Worm (Caenorhabditis elegans): ENCODE measurements around the gene nhr-102.

The nhr-102 gene

DNA sequence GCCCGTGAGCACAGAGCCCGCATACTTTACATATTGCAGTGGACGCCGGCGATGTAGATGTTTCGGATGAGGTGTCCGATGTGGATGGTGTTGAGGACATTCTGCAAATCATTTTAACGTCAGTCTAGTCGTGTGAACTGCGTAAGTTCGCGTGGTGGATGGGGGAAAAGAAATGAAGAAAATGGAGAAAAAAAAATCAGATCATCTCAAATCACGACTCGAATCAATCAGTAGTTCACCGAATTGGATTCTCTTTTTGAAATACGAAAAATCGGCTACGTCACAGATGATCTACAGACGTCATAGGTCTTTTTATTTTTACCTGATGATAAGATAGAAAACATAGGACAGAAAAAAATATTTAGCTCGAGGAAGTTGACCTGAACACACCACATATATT, at the start of gene nhr-102:
Gene nhr-102 (minus strand): TSS at position 101 of the 400 bp plus-strand sequence.
- TF ChIP-seq fax-1 (tag; optimal IDR thresholded peaks at IDR 0.05) = no peak
- TF ChIP-seq mec-3 (tag; optimal IDR thresholded peaks at IDR 0.05; ENCODE audit: borderline replicate concordance) = no peak
- TF ChIP-seq dmd-4 (tag; optimal IDR thresholded peaks at IDR 0.05; ENCODE audit: borderline replicate concordance) = no peak

DNA sequence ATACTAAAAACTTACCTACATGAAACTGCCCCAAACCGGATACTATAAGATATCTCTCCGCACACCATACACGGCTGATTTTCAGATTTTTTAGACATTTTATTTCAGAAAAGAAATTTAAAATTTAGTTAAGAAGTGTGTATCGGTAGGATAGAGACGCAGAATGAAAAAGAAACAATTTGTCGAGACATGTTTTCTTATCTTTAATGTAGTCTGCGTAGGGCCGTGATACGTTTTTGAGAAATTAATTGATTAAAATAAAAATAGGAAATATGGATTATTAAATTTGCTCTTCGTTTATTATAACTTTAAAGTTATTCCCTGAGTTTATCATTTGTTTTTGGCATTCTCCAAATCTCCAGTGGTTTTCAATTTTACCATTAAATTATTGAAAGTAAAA, 48.1 kb upstream of the nhr-102 start, which contains the start of gene nhr-108:
Gene nhr-108 (minus strand): TSS at position 166 of the 400 bp plus-strand sequence.
- TF ChIP-seq fkh-6 (tag; optimal IDR thresholded peaks at IDR 0.05) (no peak), pqm-1 (tag; optimal IDR thresholded peaks at IDR 0.05) (no peak), eyg-1 (tag; optimal IDR thresholded peaks at IDR 0.05) (no peak), gmeb-2 (tag; optimal IDR thresholded peaks at IDR 0.05) (no peak), ahr-1 (tag; optimal IDR thresholded peaks at IDR 0.05) (no peak), npax-4 (tag; optimal IDR thresholded peaks at IDR 0.05) (no peak), ceh-22 (tag; optimal IDR thresholded peaks at IDR 0.05) (no peak), syd-9 (tag; optimal IDR thresholded peaks at IDR 0.05) (no peak)

DNA sequence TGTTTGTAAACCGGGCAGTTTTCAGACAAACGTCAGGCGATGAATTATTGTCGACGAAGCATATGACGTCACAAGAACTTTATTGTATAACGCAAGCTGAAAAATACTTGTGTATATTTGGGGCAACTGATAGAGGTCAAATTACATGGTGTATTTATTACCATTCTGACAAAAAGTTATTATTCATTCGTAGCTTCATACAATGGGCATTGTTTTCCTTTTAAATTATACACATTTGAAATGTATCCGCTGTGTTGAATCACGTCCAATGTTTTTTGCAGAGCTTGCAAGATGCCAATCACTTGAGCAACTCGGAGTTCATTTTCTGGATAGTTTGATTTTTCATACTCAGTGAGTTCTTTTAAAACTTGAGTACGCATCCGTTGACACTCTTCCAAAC, 46.8 kb upstream of the nhr-102 start, which contains the start of gene F35E8.13:
Gene F35E8.13 (plus strand): TSS at position 301 of the 400 bp plus-strand sequence.
- TF ChIP-seq che-1 (tag; optimal IDR thresholded peaks at IDR 0.05) (no peak), ttx-3 (tag; optimal IDR thresholded peaks at IDR 0.05) (no peak), ceh-6 (GFP tag; optimal IDR thresholded peaks at IDR 0.05) (no peak), pat-9 (tag; optimal IDR thresholded peaks at IDR 0.05) (no peak), elt-4 (tag; optimal IDR thresholded peaks at IDR 0.05) (no peak), odd-2 (tag; optimal IDR thresholded peaks at IDR 0.05) (no peak), F13H6.1 (tag; optimal IDR thresholded peaks at IDR 0.05) (no peak), zip-5 (tag; optimal IDR thresholded peaks at IDR 0.05) (no peak), ceh-24 (tag; optimal IDR thresholded peaks at IDR 0.05) (no peak), ama-1 (optimal IDR thresholded peaks at IDR 0.05) (no peak), dmd-4 (tag; optimal IDR thresholded peaks at IDR 0.05; ENCODE audit: borderline replicate concordance) (no peak), ets-4 (tag; optimal IDR thresholded peaks at IDR 0.05) (no peak), K02D7.2 (tag; optimal IDR thresholded peaks at IDR 0.05) (no peak), ceh-22 (tag; optimal IDR thresholded peaks at IDR 0.05) (no peak)

DNA sequence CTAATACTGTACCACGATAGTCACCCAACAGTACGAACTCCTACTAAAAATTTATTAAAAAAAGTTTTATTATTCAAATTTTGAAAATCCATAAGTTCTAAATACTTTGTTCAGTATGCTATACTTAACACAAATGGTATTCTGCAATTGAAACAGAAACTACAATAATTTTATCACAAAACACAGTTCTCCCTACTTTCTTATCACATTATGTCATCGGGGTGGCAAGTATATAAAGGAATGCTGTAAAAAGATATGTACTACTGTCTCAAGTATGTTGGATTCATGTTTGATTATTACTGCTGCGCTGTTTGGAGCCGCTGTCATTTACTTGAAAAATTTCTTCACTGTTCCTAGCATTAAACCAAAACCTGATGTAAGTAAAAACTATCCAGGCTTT, 44.9 kb upstream of the nhr-102 start, which contains the start of gene cdr-1:
Gene cdr-1 (plus strand): TSS at position 208 of the 400 bp plus-strand sequence.
- TF ChIP-seq F13H6.1 (tag; optimal IDR thresholded peaks at IDR 0.05) (no peak), sox-2 (GFP tag; IDR thresholded peaks at IDR 0.05) (no peak), pat-9 (tag; optimal IDR thresholded peaks at IDR 0.05) (no peak), elt-2 (tag; optimal IDR thresholded peaks at IDR 0.05) (peak; percentile 34), unc-42 (tag; optimal IDR thresholded peaks at IDR 0.05) (no peak)

DNA sequence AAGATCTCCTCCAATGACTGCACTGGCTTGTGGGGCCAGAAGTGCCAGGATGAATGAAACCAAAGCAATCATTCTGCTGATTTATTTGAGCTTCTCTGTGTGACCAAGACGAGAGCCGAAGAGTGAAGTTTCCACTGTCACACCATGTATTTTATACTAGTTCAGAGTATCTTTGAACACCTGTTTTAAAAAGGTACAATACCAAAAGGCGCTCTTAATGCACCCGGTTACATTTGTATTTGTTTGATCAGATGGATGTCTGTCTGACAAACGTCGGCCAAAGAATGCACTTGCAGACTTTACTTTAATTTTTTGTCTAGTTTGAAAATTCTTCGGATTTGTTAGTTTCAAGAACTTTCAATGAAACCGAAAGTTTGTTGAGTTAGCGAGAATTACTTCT, 44.1 kb upstream of the nhr-102 start, which contains the start of gene F35E8.10:
Gene F35E8.10 (minus strand): TSS at position 101 of the 400 bp plus-strand sequence.
- TF ChIP-seq unc-42 (tag; optimal IDR thresholded peaks at IDR 0.05) (no peak), C38D4.7 (GFP tag; optimal IDR thresholded peaks at IDR 0.05) (no peak), ama-1 (optimal IDR thresholded peaks at IDR 0.05) (no peak), ceh-19 (GFP tag; optimal IDR thresholded peaks at IDR 0.05) (no peak)

DNA sequence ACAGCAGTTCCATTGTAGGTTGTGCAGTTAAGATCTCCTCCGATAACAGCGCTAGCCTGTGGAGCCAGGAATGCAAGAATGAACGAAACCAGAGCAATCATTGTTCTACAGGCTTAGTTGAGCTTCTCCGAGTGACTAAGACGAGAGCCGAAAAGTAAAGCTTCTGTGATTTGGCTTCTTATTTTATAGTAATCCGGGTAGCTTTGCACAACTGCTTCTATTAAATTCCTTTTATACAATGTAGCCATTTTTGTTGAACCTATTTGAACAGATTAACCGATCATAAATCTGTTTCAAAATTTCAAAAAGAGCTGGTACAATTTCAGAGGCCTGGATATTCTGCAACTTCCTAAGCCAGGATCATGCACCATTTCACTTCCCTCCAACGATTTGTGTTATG, 41.2 kb upstream of the nhr-102 start, which contains the start of gene F35E8.9:
Gene F35E8.9 (minus strand): TSS at position 101 of the 400 bp plus-strand sequence.
- TF ChIP-seq T23F11.4 (GFP tag; optimal IDR thresholded peaks at IDR 0.05) (no peak), ahr-1 (tag; optimal IDR thresholded peaks at IDR 0.05) (no peak), odd-2 (tag; optimal IDR thresholded peaks at IDR 0.05) (no peak), unc-42 (tag; optimal IDR thresholded peaks at IDR 0.05) (no peak), nhr-11 (tag; optimal IDR thresholded peaks at IDR 0.05) (no peak), dve-1 (tag; optimal IDR thresholded peaks at IDR 0.05) (no peak), mec-3 (tag; optimal IDR thresholded peaks at IDR 0.05; ENCODE audit: borderline replicate concordance) (no peak), madf-2 (tag; optimal IDR thresholded peaks at IDR 0.05) (no peak), ttx-3 (tag; optimal IDR thresholded peaks at IDR 0.05) (no peak), pqm-1 (tag; optimal IDR thresholded peaks at IDR 0.05) (no peak), tbx-2 (tag; optimal IDR thresholded peaks at IDR 0.05) (no peak), F13H6.1 (tag; optimal IDR thresholded peaks at IDR 0.05) (no peak), sdc-2 (tag; optimal IDR thresholded peaks at IDR 0.05) (no peak)

All from whole organism, late embryonic.